Fruit fly (Drosophila melanogaster): Measurements from ENCODE around the gene Pomp.

Pomp gene

dm6 chr2L:20787271-20787791 lies at the start of gene Pomp:
Gene Pomp (plus strand): TSS chr2L:20787656.
- TF ChIP-seq CG3032 (tag; optimal IDR thresholded peaks at IDR 0.05) (peak; percentile 68), net (GFP tag; optimal IDR thresholded peaks at IDR 0.05) (peak; percentile 75), Sox15 (GFP tag; optimal IDR thresholded peaks at IDR 0.05) (peak; percentile 39), CG6163 (GFP tag; IDR thresholded peaks at IDR 0.05) (peak; percentile 70), CG1621 (tag; optimal IDR thresholded peaks at IDR 0.05) (peak; percentile 16), dsx (GFP tag; optimal IDR thresholded peaks at IDR 0.05; ENCODE audit: poor library complexity, severe bottlenecking) (no peak), CG3919 (GFP tag; optimal IDR thresholded peaks at IDR 0.05) (peak; percentile 84), Met (GFP tag; optimal IDR thresholded peaks at IDR 0.05) (peak; percentile 69), Blimp-1 (GFP tag; optimal IDR thresholded peaks at IDR 0.05) (peak; percentile 42), fkh (GFP tag; optimal IDR thresholded peaks at IDR 0.05) (no peak), Sox14 (GFP tag; optimal IDR thresholded peaks at IDR 0.05) (peak; percentile 53), cyc (GFP tag; optimal IDR thresholded peaks at IDR 0.05) (peak; percentile 71), Ets96B (tag; optimal IDR thresholded peaks at IDR 0.05) (peak; percentile 56), Eip78C (GFP tag) (peak; percentile 93), Eip93F (GFP tag; optimal IDR thresholded peaks at IDR 0.05) (peak; percentile 53), fd59A (GFP tag; optimal IDR thresholded peaks at IDR 0.05) (peak; percentile 3), CG32006 (GFP tag; optimal IDR thresholded peaks at IDR 0.05) (peak; percentile 75), CG8119 (GFP tag; IDR thresholded peaks at IDR 0.05) (peak; percentile 73; the same call in 2 of the 3 replicates), CG9139 (GFP tag; optimal IDR thresholded peaks at IDR 0.05) (no peak), CG15336 (GFP tag; IDR thresholded peaks at IDR 0.05) (peak; percentile 80), CG11762 (GFP tag; optimal IDR thresholded peaks at IDR 0.05; ENCODE audit: insufficient read depth) (peak; percentile 51), salr (GFP tag; optimal IDR thresholded peaks at IDR 0.05) (peak; percentile 6 to 22), CG10631 (GFP tag; optimal IDR thresholded peaks at IDR 0.05) (peak; percentile 68), CG6792 (GFP tag; optimal IDR thresholded peaks at IDR 0.05) (peak; percentile 62), Ets21C (GFP tag; optimal IDR thresholded peaks at IDR 0.05) (peak; percentile 52), CG31627 (GFP tag; optimal IDR thresholded peaks at IDR 0.05) (peak; percentile 70), Smox (GFP tag; optimal IDR thresholded peaks at IDR 0.05) (peak; percentile 75), CG6854 (GFP tag; optimal IDR thresholded peaks at IDR 0.05) (no peak), ss (GFP tag; optimal IDR thresholded peaks at IDR 0.05) (peak in 1 of 2 experiments; percentile 13), achi (GFP tag; optimal IDR thresholded peaks at IDR 0.05) (peak; percentile 69), Eip75B (GFP tag; optimal IDR thresholded peaks at IDR 0.05) (peak; percentile 94), CG11294 (GFP tag; IDR thresholded peaks at IDR 0.05) (peak; percentile 51; the same call in 1 of the 2 replicates), CG6276 (GFP tag; optimal IDR thresholded peaks at IDR 0.05) (no peak), fd85E (GFP tag; optimal IDR thresholded peaks at IDR 0.05) (peak; percentile 39), lz (GFP tag; optimal IDR thresholded peaks at IDR 0.05) (peak; percentile 66), CG7368 (GFP tag; optimal IDR thresholded peaks at IDR 0.05) (peak; percentile 74), Hr39 (GFP tag; optimal IDR thresholded peaks at IDR 0.05) (peak; percentile 64), CG4318 (GFP tag; optimal IDR thresholded peaks at IDR 0.05) (peak; percentile 49), OdsH (GFP tag; optimal IDR thresholded peaks at IDR 0.05) (peak; percentile 80), svp (GFP tag) (peak; percentile 84), topi (GFP tag; optimal IDR thresholded peaks at IDR 0.05) (peak; percentile 74), CG16779 (tag; optimal IDR thresholded peaks at IDR 0.05) (no peak), Lpt (GFP tag; optimal IDR thresholded peaks at IDR 0.05) (peak; percentile 59), eg (GFP tag; IDR thresholded peaks at IDR 0.05) (peak; percentile 87), Gug (GFP tag; IDR thresholded peaks at IDR 0.05) (peak; percentile 28; the same call in 1 of the 2 replicates), vri (GFP tag; optimal IDR thresholded peaks at IDR 0.05) (peak; percentile 61), esn (GFP tag; optimal IDR thresholded peaks at IDR 0.05) (peak; percentile 82), CG34406 (GFP tag; optimal IDR thresholded peaks at IDR 0.05) (peak; percentile 73), Sox102F (GFP tag; optimal IDR thresholded peaks at IDR 0.05) (peak; percentile 76), pdm3 (GFP tag; optimal IDR thresholded peaks at IDR 0.05) (peak; percentile 71), Hr38 (GFP tag; optimal IDR thresholded peaks at IDR 0.05) (no peak), spab (GFP tag; optimal IDR thresholded peaks at IDR 0.05) (peak; percentile 36)

Measured in whole organism, prepupa.